Fruit fly (Drosophila melanogaster) whole organism, embryonic: Measurements from ENCODE around the gene trus.

Experiments
- Antp ChIP-seq: fragments of 200-800 bp; sonication (Bioruptor generic); optimal IDR thresholded peaks from 3 replicates; lab custom pipeline; 2016; ENCODE audit warnings: missing biosample characterization, missing genetic modification characterization
- BEAF-32 ChIP-seq: fragments of 200-800 bp; sonication (Bioruptor generic); optimal IDR thresholded peaks from 3 replicates; lab custom pipeline; 2017; ENCODE audit warnings: missing biosample characterization, missing genetic modification characterization, mild to moderate bottlenecking, moderate library complexity, missing genetic modification reagents
- CG10209 ChIP-seq: fragments of 200-800 bp; sonication (Bioruptor generic); optimal IDR thresholded peaks from 3 replicates; lab custom pipeline; 2017; ENCODE audit warnings: missing biosample characterization, mild to moderate bottlenecking, missing genetic modification characterization, missing genetic modification reagents
- CG10366 ChIP-seq: fragments of 200-800 bp; sonication (Bioruptor generic); IDR thresholded peaks from 2 replicates; pipeline ENCODE4 v1.3.6; 2022; ENCODE audit warnings: missing biosample characterization, missing genetic modification characterization
- CG11560 ChIP-seq: fragments of 200-800 bp; sonication (Bioruptor generic); IDR thresholded peaks from 3 replicates; pipeline ENCODE4 v1.3.6; 2022; ENCODE audit warnings: missing biosample characterization, missing genetic modification characterization
- CG11723 ChIP-seq: fragments of 200-800 bp; sonication (Bioruptor generic); optimal IDR thresholded peaks from 2 replicates; lab custom pipeline; 2017; ENCODE audit warnings: missing biosample characterization, mild to moderate bottlenecking, missing genetic modification characterization
- CG12104 ChIP-seq: fragments of 200-800 bp; sonication (Bioruptor generic); optimal IDR thresholded peaks from 3 replicates; lab custom pipeline; 2016; ENCODE audit warnings: missing biosample characterization, missing genetic modification characterization
- CG12744 ChIP-seq: fragments of 200-800 bp; sonication (Bioruptor generic); optimal IDR thresholded peaks from 2 replicates; lab custom pipeline; 2016; ENCODE audit warnings: missing biosample characterization, missing genetic modification characterization
- CG15696 ChIP-seq: fragments of 200-800 bp; sonication (Bioruptor generic); optimal IDR thresholded peaks from 2 replicates; lab custom pipeline; 2019; ENCODE audit warnings: missing biosample characterization, mild to moderate bottlenecking, missing genetic modification characterization, moderate library complexity
- CG17186 ChIP-seq: fragments of 200-800 bp; sonication (Bioruptor generic); optimal IDR thresholded peaks from 3 replicates; lab custom pipeline; 2017; ENCODE audit warnings: missing biosample characterization, missing genetic modification reagents, missing genetic modification characterization
- CG17359 ChIP-seq: fragments of 200-800 bp; sonication (Bioruptor generic); optimal IDR thresholded peaks from 3 replicates; lab custom pipeline; 2018; ENCODE audit warnings: missing biosample characterization, mild to moderate bottlenecking, missing genetic modification characterization, moderate library complexity
- CG1832 ChIP-seq: fragments of 200-800 bp; sonication (Bioruptor generic); optimal IDR thresholded peaks from 2 replicates; lab custom pipeline; 2017; ENCODE audit warnings: missing biosample characterization, mild to moderate bottlenecking, missing genetic modification characterization, inconsistent platforms
- CG2199 ChIP-seq: fragments of 200-800 bp; sonication (Bioruptor generic); IDR thresholded peaks from 3 replicates; pipeline ENCODE4 v1.3.6; 2022; ENCODE audit warnings: missing biosample characterization, missing genetic modification characterization
- CG32532 ChIP-seq: fragments of 200-800 bp; sonication (Bioruptor generic); IDR thresholded peaks from 2 replicates; pipeline ENCODE4 v1.3.6; 2022; ENCODE audit warnings: missing biosample characterization, missing genetic modification characterization
- CG42726 ChIP-seq: fragments of 200-800 bp; sonication (Bioruptor generic); IDR thresholded peaks from 2 replicates; pipeline ENCODE4 v1.3.6; 2022; ENCODE audit warnings: missing biosample characterization, missing genetic modification characterization; ENCODE audit not compliant: partially characterized antibody
- CG4707 ChIP-seq: fragments of 200-800 bp; sonication (Bioruptor generic); optimal IDR thresholded peaks from 2 replicates; lab custom pipeline; 2018; ENCODE audit warnings: missing biosample characterization, mild to moderate bottlenecking, missing genetic modification characterization, moderate library complexity
- CG5953 ChIP-seq: fragments of 200-800 bp; sonication (Bioruptor generic); IDR thresholded peaks from 2 replicates; pipeline ENCODE4 v1.3.6; 2022; ENCODE audit warnings: missing biosample characterization, missing genetic modification characterization
- CG6689 ChIP-seq: fragments of 200-800 bp; sonication (Bioruptor generic); IDR thresholded peaks from 2 replicates; pipeline ENCODE4 v1.3.6; 2022; ENCODE audit warnings: missing biosample characterization, missing genetic modification characterization
- CG6765 ChIP-seq: fragments of 200-800 bp; sonication (Bioruptor generic); optimal IDR thresholded peaks from 3 replicates; lab custom pipeline; 2017; ENCODE audit warnings: missing biosample characterization, mild to moderate bottlenecking, missing genetic modification characterization
- CG6791 ChIP-seq: fragments of 200-800 bp; sonication (Bioruptor generic); IDR thresholded peaks from 3 replicates; pipeline ENCODE4 v1.3.6; 2022; ENCODE audit warnings: missing biosample characterization, missing genetic modification characterization; ENCODE audit not compliant: partially characterized antibody
- CG9609 ChIP-seq: fragments of 200-800 bp; sonication (Bioruptor generic); optimal IDR thresholded peaks from 3 replicates; lab custom pipeline; 2016; ENCODE audit warnings: missing biosample characterization, missing genetic modification characterization
- CG9797 ChIP-seq: fragments of 200-800 bp; sonication (Bioruptor generic); optimal IDR thresholded peaks from 3 replicates; lab custom pipeline; 2018; ENCODE audit warnings: missing biosample characterization, mild to moderate bottlenecking, missing genetic modification characterization
- CoRest ChIP-seq: fragments of 200-800 bp; sonication (Bioruptor generic); optimal IDR thresholded peaks from 3 replicates; lab custom pipeline; 2018; ENCODE audit warnings: missing biosample characterization, mild to moderate bottlenecking, missing genetic modification characterization, moderate library complexity
- Dbx ChIP-seq: fragments of 200-800 bp; sonication (Bioruptor generic); IDR thresholded peaks from 3 replicates; pipeline ENCODE4 v1.3.6; 2022; ENCODE audit warnings: missing biosample characterization, missing genetic modification characterization
- Dip2 ChIP-seq: fragments of 200-800 bp; sonication (Bioruptor generic); IDR thresholded peaks from 2 replicates; pipeline ENCODE4 v1.3.6; 2022; ENCODE audit warnings: missing biosample characterization, missing genetic modification characterization
- E2f2 ChIP-seq: fragments of 200-800 bp; sonication (Bioruptor generic); IDR thresholded peaks from 2 replicates; pipeline ENCODE4 v1.3.6; 2022; ENCODE audit warnings: missing biosample characterization, missing genetic modification characterization
- Hr39 ChIP-seq: fragments of >200 bp; optimal IDR thresholded peaks from 2 replicates; lab custom pipeline; 2017
- Hsf ChIP-seq: fragments of 200-800 bp; sonication (Bioruptor generic); optimal IDR thresholded peaks from 3 replicates; lab custom pipeline; 2016; ENCODE audit warnings: missing biosample characterization, missing genetic modification characterization
- Myb ChIP-seq: fragments of 200-800 bp; sonication (Bioruptor generic); optimal IDR thresholded peaks from 2 replicates; lab custom pipeline; 2016; ENCODE audit warnings: missing biosample characterization, missing genetic modification characterization
- NK7.1 ChIP-seq: fragments of 200-800 bp; sonication (Bioruptor generic); optimal IDR thresholded peaks from 3 replicates; lab custom pipeline; 2016; ENCODE audit warnings: missing biosample characterization, missing genetic modification characterization
- Rfx ChIP-seq: fragments of 200-800 bp; sonication (Bioruptor generic); IDR thresholded peaks from 2 replicates; pipeline ENCODE4 v1.3.6; 2022; ENCODE audit warnings: missing biosample characterization, missing genetic modification characterization
- Side ChIP-seq: fragments of 200-800 bp; sonication (Bioruptor generic); optimal IDR thresholded peaks from 2 replicates; lab custom pipeline; 2016; ENCODE audit warnings: missing biosample characterization, missing genetic modification characterization
- Xbp1 ChIP-seq: fragments of 200-800 bp; sonication (Bioruptor generic); optimal IDR thresholded peaks from 3 replicates; lab custom pipeline; 2016; ENCODE audit warnings: missing biosample characterization, mild to moderate bottlenecking, missing genetic modification characterization
- dpn ChIP-seq, 2 experiments: fragments of 200-800 bp; sonication (Bioruptor generic); optimal IDR thresholded peaks; 3 replicates each; lab custom pipeline; 2016; ENCODE audit warnings: missing biosample characterization in 2 of 2, missing genetic modification characterization in 2 of 2
- gcm ChIP-seq: fragments of 200-800 bp; sonication (Bioruptor generic); optimal IDR thresholded peaks from 2 replicates; lab custom pipeline; 2019; ENCODE audit warnings: missing biosample characterization, mild to moderate bottlenecking, missing genetic modification characterization, moderate library complexity
- hkb ChIP-seq, 2 experiments: fragments of 200-800 bp in 1 of 2; fragments of >200 bp in 1 of 2; sonication (Bioruptor generic) in 1 of 2; IDR thresholded peaks in 1 of 2; optimal IDR thresholded peaks in 1 of 2; 2 replicates each; pipeline versions ENCODE4 v1.3.6 to Lab custom; 2017 to 2022; ENCODE audit warnings: missing biosample characterization in 1 of 2, missing genetic modification characterization in 1 of 2
- hth ChIP-seq: fragments of >200 bp; optimal IDR thresholded peaks from 2 replicates; lab custom pipeline; 2017; ENCODE audit warnings: inconsistent platforms
- inv ChIP-seq: fragments of 200-800 bp; sonication (Bioruptor generic); IDR thresholded peaks from 2 replicates; pipeline ENCODE4 v1.3.6; 2022; ENCODE audit warnings: missing biosample characterization, missing genetic modification characterization; ENCODE audit not compliant: partially characterized antibody
- kah ChIP-seq: fragments of 200-800 bp; sonication (Bioruptor generic); optimal IDR thresholded peaks from 2 replicates; lab custom pipeline; 2018; ENCODE audit warnings: missing biosample characterization, mild to moderate bottlenecking, missing genetic modification characterization
- lbe ChIP-seq: fragments of 200-800 bp; sonication (Bioruptor generic); optimal IDR thresholded peaks from 2 replicates; lab custom pipeline; 2016; ENCODE audit warnings: missing biosample characterization, mild to moderate bottlenecking, missing genetic modification characterization
- lmd ChIP-seq: fragments of 200-800 bp; sonication (Bioruptor generic); IDR thresholded peaks from 2 replicates; pipeline ENCODE4 v1.3.6; 2022; ENCODE audit warnings: missing biosample characterization, missing genetic modification characterization
- nau ChIP-seq: fragments of 200-800 bp; sonication (Bioruptor generic); optimal IDR thresholded peaks from 3 replicates; lab custom pipeline; 2017; ENCODE audit warnings: missing biosample characterization, mild to moderate bottlenecking, missing genetic modification characterization, missing genetic modification reagents
- oc ChIP-seq: fragments of 200-800 bp; sonication (Bioruptor generic); optimal IDR thresholded peaks from 2 replicates; lab custom pipeline; 2018; ENCODE audit warnings: missing biosample characterization, mild to moderate bottlenecking, missing genetic modification characterization, moderate library complexity
- odd ChIP-seq: fragments of 200-800 bp; sonication (Bioruptor generic); optimal IDR thresholded peaks from 2 replicates; lab custom pipeline; 2017; ENCODE audit warnings: missing biosample characterization, mild to moderate bottlenecking, missing genetic modification characterization
- pho ChIP-seq: fragments of 200-800 bp; sonication (Bioruptor generic); optimal IDR thresholded peaks from 2 replicates; lab custom pipeline; 2016; ENCODE audit warnings: missing biosample characterization, missing genetic modification characterization
- psq ChIP-seq: fragments of 200-800 bp; sonication (Bioruptor generic); optimal IDR thresholded peaks from 2 replicates; lab custom pipeline; 2017; ENCODE audit warnings: missing biosample characterization, missing genetic modification characterization
- pzg ChIP-seq: fragments of 200-800 bp; sonication (Bioruptor generic); optimal IDR thresholded peaks from 3 replicates; lab custom pipeline; 2018; ENCODE audit warnings: missing biosample characterization, mild to moderate bottlenecking, missing genetic modification characterization, moderate library complexity
- rib ChIP-seq: fragments of 200-800 bp; sonication (Bioruptor generic); IDR thresholded peaks from 2 replicates; pipeline ENCODE4 v1.3.6; 2022; ENCODE audit warnings: missing biosample characterization, missing genetic modification characterization
- schlank ChIP-seq: fragments of 200-800 bp; sonication (Bioruptor generic); optimal IDR thresholded peaks from 2 replicates; lab custom pipeline; 2018; ENCODE audit warnings: missing biosample characterization, mild to moderate bottlenecking, missing genetic modification characterization
- slp2 ChIP-seq: fragments of 200-800 bp; sonication (Bioruptor generic); optimal IDR thresholded peaks from 2 replicates; lab custom pipeline; 2016; ENCODE audit warnings: missing biosample characterization, missing genetic modification characterization
- tup ChIP-seq: fragments of 200-800 bp; sonication (Bioruptor generic); optimal IDR thresholded peaks from 2 replicates; lab custom pipeline; 2016; ENCODE audit warnings: missing biosample characterization, mild to moderate bottlenecking, missing genetic modification characterization, moderate library complexity
- wek ChIP-seq: fragments of 200-800 bp; sonication (Bioruptor generic); optimal IDR thresholded peaks from 3 replicates; lab custom pipeline; 2018; ENCODE audit warnings: missing biosample characterization, mild to moderate bottlenecking, missing genetic modification characterization, moderate library complexity

Gene trus

dm6 chr3R:12429120-12429610, 27.2 kb upstream of the trus start, which contains the start of the genes CG5641 and CG5245 (continued):
- TF ChIP-seq CG10366 (GFP tag; lab: Robert Waterston, UW) (no peak), Xbp1 (GFP tag; lab: Kevin White, UChicago) (no peak), pho (no peak), CG32532 (no peak), lmd (no peak), pzg (GFP tag; lab: Kevin White, UChicago) (peak; percentile 51), CG15696 (tag; lab: Kevin White, UChicago) (no peak), CG12104 (GFP tag; lab: Kevin White, UChicago) (no peak), wek (GFP tag; lab: Kevin White, UChicago) (no peak), NK7.1 (GFP tag; lab: Kevin White, UChicago) (no peak), BEAF-32 (GFP tag; lab: Kevin White, UChicago) (peak; percentile 30), Hr39 (no peak), CG42726 (no peak), CG9609 (GFP tag; lab: Kevin White, UChicago) (no peak), nau (GFP tag; lab: Kevin White, UChicago) (no peak), CG17359 (tag; lab: Kevin White, UChicago) (no peak), hkb (optimal IDR thresholded peaks at IDR 0.05; lab: Kevin White, UChicago) (peak; percentile 26), hkb (GFP tag; IDR thresholded peaks at IDR 0.05; lab: Robert Waterston, UW) (no peak), Myb (GFP tag; lab: Kevin White, UChicago) (peak; percentile 31), CG12744 (GFP tag; lab: Kevin White, UChicago) (no peak), slp2 (GFP tag; lab: Kevin White, UChicago) (no peak), psq (no peak), schlank (tag; lab: Kevin White, UChicago) (no peak), CG9797 (peak; percentile 69), Hsf (GFP tag; lab: Kevin White, UChicago) (no peak), CG4707 (no peak), Side (GFP tag; lab: Kevin White, UChicago) (no peak), dpn (GFP tag; optimal IDR thresholded peaks at IDR 0.05; lab: Kevin White, UChicago) (no peak), E2f2 (peak; percentile 64), lbe (GFP tag; lab: Kevin White, UChicago) (no peak), hth (lab: Kevin White, UChicago) (no peak), Rfx (GFP tag; lab: Robert Waterston, UW) (no peak), odd (GFP tag; lab: Kevin White, UChicago) (no peak), oc (tag; lab: Kevin White, UChicago) (no peak), Dbx (no peak), CG1832 (GFP tag; lab: Kevin White, UChicago) (no peak), CG6791 (no peak), rib (GFP tag; lab: Robert Waterston, UW) (no peak), tup (GFP tag; lab: Kevin White, UChicago) (no peak), CG6689 (GFP tag; lab: Robert Waterston, UW) (no peak), kah (GFP tag; lab: Kevin White, UChicago) (no peak), CG10209 (GFP tag; lab: Kevin White, UChicago) (no peak), gcm (no peak), Antp (GFP tag; lab: Kevin White, UChicago) (no peak), CoRest (tag; lab: Kevin White, UChicago) (peak; percentile 12), CG2199 (GFP tag; lab: Robert Waterston, UW) (no peak), CG5953 (GFP tag; lab: Robert Waterston, UW) (no peak), CG11560 (tag; lab: Robert Waterston, UW) (no peak), CG11723 (GFP tag; lab: Kevin White, UChicago) (no peak), CG6765 (no peak), CG17186 (GFP tag; lab: Kevin White, UChicago) (no peak), inv (GFP tag; lab: Robert Waterston, UW) (no peak), Dip2 (GFP tag; lab: Robert Waterston, UW) (no peak)
